Worm (Caenorhabditis elegans): ENCODE data around the gene T23B5.4.
A peak's percentile ranks its signal among the peaks of the same experiment; 100 is the strongest.
"Not testable (repeated sequence)": the region's sequence is repeated elsewhere in the genome, so short reads cannot be mapped to it uniquely, and the experiment has no call there.

Gene T23B5.4

DNA sequence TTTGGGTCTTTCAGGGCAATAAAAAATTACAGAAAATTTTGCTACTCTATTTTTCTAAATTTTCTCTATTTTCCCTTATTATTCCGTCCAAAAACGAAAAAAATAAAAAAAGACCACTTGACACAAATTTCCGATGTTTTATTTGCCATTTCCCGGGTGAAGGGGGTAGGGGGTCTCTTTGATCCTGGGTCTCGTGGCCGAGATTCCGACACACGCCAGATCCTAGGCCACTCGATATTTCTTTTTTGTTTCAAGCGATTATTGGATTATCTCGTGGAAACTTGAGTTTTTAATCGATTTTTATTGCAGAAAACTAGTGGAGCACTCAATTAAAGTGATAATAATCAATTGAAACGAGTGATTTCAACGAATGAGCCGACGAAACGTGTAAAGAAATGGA lies 21.7 kb upstream of the T23B5.4 start, which contains the start of the genes wdfy-3 and C26H9A.4:
Gene wdfy-3 (plus strand): TSS at position 308 of the 400 bp plus-strand sequence.
Gene C26H9A.4 (plus strand): TSS at position 317 of the 400 bp plus-strand sequence.
- TF ChIP-seq pqm-1 (tag; optimal IDR thresholded peaks at IDR 0.05) = no peak
- no peak for TF ChIP-seq madf-9 (GFP tag; conservative IDR thresholded peaks at IDR 0.05)
- TF ChIP-seq dpl-1 (GFP tag; optimal IDR thresholded peaks at IDR 0.05) = peak; percentile 28
- no peak for TF ChIP-seq skn-1 (tag; optimal IDR thresholded peaks at IDR 0.05)
- no peak for TF ChIP-seq mxl-3 (GFP tag; optimal IDR thresholded peaks at IDR 0.05)

DNA sequence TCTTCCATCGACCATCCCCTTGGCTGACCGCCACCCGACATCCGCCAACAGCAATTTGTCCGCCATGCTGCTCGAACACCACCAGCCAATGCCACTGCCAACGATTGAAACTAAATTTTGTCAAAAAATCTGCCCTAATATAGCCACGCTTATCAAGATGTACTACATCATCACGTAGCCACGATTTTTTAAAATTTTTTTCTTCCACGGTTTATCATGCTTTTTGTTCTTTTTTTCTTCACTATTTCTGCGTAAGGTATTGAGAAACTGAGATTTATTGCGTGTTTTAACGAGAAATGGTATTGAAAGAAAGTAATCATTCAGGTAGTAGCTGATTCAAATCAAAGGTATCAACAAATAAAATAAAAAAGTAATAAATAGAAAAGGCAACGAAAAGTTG lies 2.3 kb downstream of the T23B5.4 start, which contains the start of gene T23B5.6:
Gene T23B5.6 (minus strand): TSS at position 101 of the 400 bp plus-strand sequence.
- not testable (repeated sequence) for TF ChIP-seq T20F7.1 (GFP tag; optimal IDR thresholded peaks at IDR 0.05); spr-1 (tag; optimal IDR thresholded peaks at IDR 0.05); ceh-82 (tag; optimal IDR thresholded peaks at IDR 0.05)

DNA sequence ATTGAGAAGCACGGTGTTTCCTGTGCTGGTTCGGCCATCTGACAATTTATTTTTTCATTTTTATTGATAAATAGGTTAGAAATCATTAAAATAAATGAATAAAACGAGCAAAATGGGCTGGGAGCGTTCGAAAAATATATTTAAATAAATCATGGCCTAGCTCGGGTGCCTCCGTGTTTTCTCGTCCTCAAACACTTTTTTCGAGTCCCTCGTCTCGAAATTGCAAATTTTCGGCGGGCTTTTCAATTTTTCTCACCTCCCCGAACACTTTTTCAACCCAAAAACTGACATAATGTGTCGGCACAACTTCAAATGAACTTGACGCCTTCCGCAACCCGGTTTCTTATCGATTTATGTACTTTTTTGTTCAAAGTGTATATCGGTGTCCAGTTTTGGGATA lies 9.5 kb downstream of the T23B5.4 start, which contains the start of gene prmt-9:
Gene prmt-9 (minus strand): TSS at position 38 of the 400 bp plus-strand sequence.
- no peak for TF ChIP-seq mxl-2 (GFP tag; conservative IDR thresholded peaks at IDR 0.05)
- TF ChIP-seq dpl-1 (GFP tag; optimal IDR thresholded peaks at IDR 0.05) = peak; percentile 68
- no peak for TF ChIP-seq lin-29 (GFP tag; IDR thresholded peaks at IDR 0.05)
- TF ChIP-seq fkh-10 (GFP tag; optimal IDR thresholded peaks at IDR 0.05) = no peak
- TF ChIP-seq ama-1 (optimal IDR thresholded peaks at IDR 0.05) = no peak
- TF ChIP-seq zfp-2 (tag; optimal IDR thresholded peaks at IDR 0.05) = no peak
- no peak for TF ChIP-seq arid-1 (GFP tag; conservative IDR thresholded peaks at IDR 0.05)
- TF ChIP-seq lsy-2 (tag; optimal IDR thresholded peaks at IDR 0.05) = peak in 1 of 2 experiments; percentile 16
- no peak for TF ChIP-seq madf-9 (GFP tag; conservative IDR thresholded peaks at IDR 0.05)
- TF ChIP-seq daf-8 (GFP tag; IDR thresholded peaks at IDR 0.05) = no peak
- no peak for TF ChIP-seq unc-62 (GFP tag; optimal IDR thresholded peaks at IDR 0.05 in 1 of 2)
- no peak for TF ChIP-seq unc-62 (tag; optimal IDR thresholded peaks at IDR 0.05)

DNA sequence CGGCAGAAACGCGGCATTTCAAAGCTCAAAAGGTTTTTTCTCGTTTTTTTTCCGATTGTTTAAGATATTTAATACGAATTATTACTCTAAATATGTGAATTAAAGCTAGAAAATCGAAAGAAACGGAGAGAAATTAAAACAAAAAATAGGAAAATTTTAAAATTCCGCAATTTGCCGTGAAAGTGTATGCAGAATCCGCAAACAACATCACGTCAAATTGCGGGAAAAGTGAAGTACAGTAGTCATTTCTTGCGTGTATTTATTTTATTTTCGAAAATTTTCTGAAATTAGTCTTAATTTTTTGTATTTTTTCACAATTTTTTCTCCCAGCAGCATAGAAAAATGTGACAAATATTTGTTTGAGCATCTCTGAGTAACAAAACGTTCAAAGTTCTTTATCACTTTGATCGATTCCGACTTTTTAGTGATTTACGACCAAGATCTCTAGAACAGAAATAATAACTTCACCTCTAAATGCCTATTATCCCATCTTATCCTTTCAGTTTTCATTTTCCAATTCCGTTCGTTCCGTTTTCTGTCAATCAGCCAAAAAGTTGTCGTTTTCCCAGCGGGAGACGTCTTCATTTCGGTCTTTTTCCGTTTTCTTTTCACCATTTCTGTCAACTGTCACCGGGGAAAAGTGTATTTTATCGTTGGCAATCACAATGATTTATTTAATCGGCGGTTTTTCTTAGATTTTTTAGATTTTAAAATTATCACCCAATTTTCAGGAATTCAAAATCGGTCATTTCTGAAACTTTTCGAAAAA lies 10.2 kb downstream of the T23B5.4 start:
- TF ChIP-seq lir-3 (tag; optimal IDR thresholded peaks at IDR 0.05) = no peak
- TF ChIP-seq unc-62 (GFP tag; optimal IDR thresholded peaks at IDR 0.05 in 1 of 2) = peak in 1 of 2 experiments; percentile 11
- TF ChIP-seq unc-62 (tag; optimal IDR thresholded peaks at IDR 0.05) = no peak
- no peak for TF ChIP-seq R02D3.7 (tag; optimal IDR thresholded peaks at IDR 0.05)
- TF ChIP-seq ceh-28 (tag; optimal IDR thresholded peaks at IDR 0.05) = no peak
- peak; percentile 16 for TF ChIP-seq aha-1 (tag)
- no peak for TF ChIP-seq vab-7 (GFP tag; IDR thresholded peaks at IDR 0.05)
- TF ChIP-seq rbr-2 (tag; optimal IDR thresholded peaks at IDR 0.05) = no peak
- no peak for TF ChIP-seq nhr-237 (tag; optimal IDR thresholded peaks at IDR 0.05)
- TF ChIP-seq T26A8.4 (GFP tag; IDR thresholded peaks at IDR 0.05) = no peak
- TF ChIP-seq lin-29 (GFP tag; IDR thresholded peaks at IDR 0.05) = no peak
- no peak for TF ChIP-seq lin-15B (tag; optimal IDR thresholded peaks at IDR 0.05)

DNA sequence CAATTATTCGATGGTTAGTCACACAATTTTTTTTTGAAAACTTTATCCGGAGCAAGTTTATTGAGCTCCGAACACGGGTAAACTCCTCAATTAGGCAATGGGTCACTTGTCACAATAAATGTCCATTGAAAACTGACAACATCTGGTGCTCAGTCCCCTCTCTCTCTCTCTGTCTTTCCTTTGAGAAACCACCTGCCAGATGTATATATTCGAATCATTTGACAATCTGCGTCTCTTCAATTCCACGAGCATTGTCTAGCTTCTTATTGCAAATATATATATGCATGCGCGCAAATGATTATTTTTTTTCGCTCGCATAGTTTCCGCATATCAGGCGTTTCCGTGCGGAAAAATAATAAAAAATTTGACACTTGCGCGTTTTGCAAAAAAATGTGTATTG lies 11.0 kb downstream of the T23B5.4 start:
- TF ChIP-seq lin-1 (GFP tag; IDR thresholded peaks at IDR 0.05) (no peak), nhr-11 (tag; optimal IDR thresholded peaks at IDR 0.05) (no peak), nhr-28 (tag; optimal IDR thresholded peaks at IDR 0.05) (no peak), rbr-2 (tag; optimal IDR thresholded peaks at IDR 0.05) (no peak), nhr-77 (tag; optimal IDR thresholded peaks at IDR 0.05) (no peak), ctbp-1 (GFP tag; IDR thresholded peaks at IDR 0.05) (no peak), ama-1 (optimal IDR thresholded peaks at IDR 0.05) (no peak), lin-13 (GFP tag; optimal IDR thresholded peaks at IDR 0.05) (no peak), hlh-11 (tag; optimal IDR thresholded peaks at IDR 0.05) (no peak), snpc-1.2 (GFP tag; IDR thresholded peaks at IDR 0.05) (no peak), dpl-1 (GFP tag; optimal IDR thresholded peaks at IDR 0.05) (no peak), mxl-3 (GFP tag; optimal IDR thresholded peaks at IDR 0.05) (no peak), snpc-4 (tag; optimal IDR thresholded peaks at IDR 0.05) (no peak), ZK337.2 (GFP tag; IDR thresholded peaks at IDR 0.05) (no peak), cey-2 (tag; optimal IDR thresholded peaks at IDR 0.05; ENCODE audit: borderline replicate concordance, insufficient read depth) (no peak), duxl-1 (tag; optimal IDR thresholded peaks at IDR 0.05; ENCODE audit: poor library complexity) (no peak), ceh-32 (tag; optimal IDR thresholded peaks at IDR 0.05; ENCODE audit: poor library complexity) (no peak), fos-1 (tag; optimal IDR thresholded peaks at IDR 0.05) (no peak)

Data from whole organism, L4 larva.